Fruit fly (Drosophila melanogaster): ENCODE results near the gene CG32241.

DNA sequence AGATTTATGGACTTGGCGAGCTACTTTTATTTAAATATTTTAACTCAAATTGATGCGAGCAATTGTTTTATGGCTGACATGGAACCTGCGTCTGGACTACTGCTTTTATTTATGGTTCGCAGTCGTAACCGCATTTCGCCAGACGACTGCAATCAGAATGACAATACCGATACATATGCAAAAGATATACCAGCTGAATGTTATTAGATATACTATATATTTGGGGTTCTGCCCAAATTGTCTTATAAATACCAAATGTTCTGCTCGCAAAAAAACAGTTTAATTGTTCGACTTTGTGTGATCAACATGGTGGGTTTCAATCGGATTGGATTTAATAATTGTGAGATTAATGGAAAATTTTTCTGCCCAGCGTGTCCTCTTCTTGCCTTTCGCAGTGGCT is 3.3 kb upstream of the CG32241 start, which contains the start of gene CG32249:
- TF ChIP-seq Myc (optimal IDR thresholded peaks at IDR 0.05) (no peak), Sin3A (optimal IDR thresholded peaks at IDR 0.05) (no peak)
